Worm (Caenorhabditis elegans) whole organism, L4/young adult: Measurements from ENCODE around the gene H38K22.6.

Experiments used
- W03F9.2 ChIP-seq: fragments of 150-350 bp; optimal IDR thresholded peaks from 2 replicates; lab custom pipeline; 2014; ENCODE audit warnings: missing biosample characterization, missing genetic modification characterization
- dao-5 ChIP-seq: sonication (generic microtip); optimal IDR thresholded peaks from 2 replicates; lab custom pipeline; 2016; ENCODE audit warnings: missing genotype, missing genetic modification characterization, moderate library complexity, missing compliant biosample characterization
- him-1 ChIP-seq: sonication (generic microtip); optimal IDR thresholded peaks from 2 replicates; lab custom pipeline; 2016; ENCODE audit warnings: missing genotype, missing genetic modification reagents, missing genetic modification characterization, missing compliant biosample characterization

H38K22.6 gene

DNA sequence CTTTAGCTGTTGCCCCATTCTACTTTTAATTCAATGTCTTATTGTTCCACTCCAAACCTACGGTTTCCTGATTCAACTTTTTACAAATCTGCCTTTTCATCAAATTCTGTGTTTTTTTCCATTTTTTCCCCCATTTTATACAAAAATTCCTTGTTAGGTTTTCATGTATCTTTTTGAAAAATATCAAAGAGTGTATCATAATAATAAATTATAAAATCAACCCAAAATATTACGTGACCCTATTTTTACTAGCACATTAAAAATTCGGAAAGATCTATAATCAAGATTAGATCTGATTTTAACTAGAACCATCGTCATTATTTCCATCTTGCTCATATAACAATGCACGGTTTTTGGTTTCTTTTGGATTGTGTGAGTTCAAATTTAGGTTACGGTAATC is at the start of gene H38K22.6:
Gene H38K22.6 (plus strand): TSS at position 301 of the 400 bp plus-strand sequence.
- TF ChIP-seq W03F9.2 (tag; lab: Kevin White, UChicago) = no peak
- TF ChIP-seq him-1 = no peak
- TF ChIP-seq dao-5 (tag; lab: Kevin White, UChicago) = no peak

- no peak for TF ChIP-seq dao-5 (tag; lab: Kevin White, UChicago)
- TF ChIP-seq him-1 = no peak
- TF ChIP-seq W03F9.2 (tag; lab: Kevin White, UChicago) = no peak
These were observed 49.2 kb upstream of the H38K22.6 start for ce11 chrIII:4271059-4271458.

DNA sequence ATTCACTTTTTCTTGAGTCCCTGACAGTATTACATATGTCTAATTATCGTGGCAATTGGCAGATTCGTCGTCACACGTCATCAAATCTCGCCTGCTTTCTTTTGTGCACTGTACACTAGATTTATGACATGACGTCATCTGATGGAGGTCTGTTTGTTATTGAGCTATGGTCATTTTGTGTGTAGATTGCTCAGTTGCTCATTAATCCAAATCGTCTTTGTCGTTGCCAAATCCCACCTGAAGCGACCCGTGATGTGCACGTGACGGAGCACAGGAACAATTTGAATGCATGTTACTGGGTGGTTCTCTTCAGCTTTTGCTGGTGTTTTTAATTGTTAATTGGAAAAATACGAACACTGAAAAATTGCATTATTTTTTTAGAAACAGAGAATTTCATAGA is 47.3 kb upstream of the H38K22.6 start:
- no peak for TF ChIP-seq him-1
- no peak for TF ChIP-seq W03F9.2 (tag; lab: Kevin White, UChicago)
- no peak for TF ChIP-seq dao-5 (tag; lab: Kevin White, UChicago)

DNA sequence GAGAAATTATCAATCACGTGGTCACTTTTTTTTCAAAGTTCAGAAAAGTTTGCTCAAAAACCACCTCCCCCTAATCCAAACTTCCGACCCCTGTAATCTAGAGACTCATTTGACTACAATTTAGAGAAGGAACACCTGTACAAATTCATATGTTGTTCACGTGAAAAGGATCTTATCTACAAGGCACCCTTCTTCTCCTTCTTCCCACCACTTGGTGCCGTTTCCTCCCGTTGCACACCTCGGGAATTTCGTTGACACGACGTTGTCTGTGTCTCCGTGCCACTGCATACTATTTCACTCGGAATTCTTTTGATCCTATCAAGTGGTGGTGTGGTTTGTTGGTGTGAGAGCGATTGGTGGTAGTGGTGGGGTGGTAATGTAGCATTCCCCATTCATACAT is 45.7 kb upstream of the H38K22.6 start:
- TF ChIP-seq him-1 = no peak
- TF ChIP-seq W03F9.2 (tag; lab: Kevin White, UChicago) = no peak
- TF ChIP-seq dao-5 (tag; lab: Kevin White, UChicago) = no peak

DNA sequence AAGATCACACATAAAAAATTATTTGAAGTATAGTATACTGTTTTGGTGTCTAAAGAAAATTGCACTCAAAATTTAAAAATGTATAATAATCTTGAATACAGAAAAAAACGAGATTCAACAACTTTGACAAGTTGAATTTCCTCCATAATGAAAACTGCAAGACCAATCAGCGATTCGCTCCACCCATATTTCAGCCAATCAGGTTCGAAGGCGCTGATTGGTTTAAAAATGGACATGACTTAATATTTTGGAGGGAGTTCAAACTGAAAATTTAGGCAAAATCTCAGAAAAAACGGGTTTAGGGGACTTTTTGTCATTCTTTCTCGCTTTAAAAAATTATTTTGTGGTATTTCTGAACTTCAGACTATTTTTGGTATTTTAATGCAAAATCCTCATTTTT is 44.5 kb upstream of the H38K22.6 start:
- no peak for TF ChIP-seq him-1
- no peak for TF ChIP-seq dao-5 (tag; lab: Kevin White, UChicago)
- TF ChIP-seq W03F9.2 (tag; lab: Kevin White, UChicago) = no peak

- TF ChIP-seq W03F9.2 (tag; lab: Kevin White, UChicago) = no peak
- TF ChIP-seq him-1 = no peak
- no peak for TF ChIP-seq dao-5 (tag; lab: Kevin White, UChicago)
These were observed 43.9 kb upstream of the H38K22.6 start for ce11 chrIII:4276277-4276676.

ce11 chrIII:4277762-4278161 is 42.5 kb upstream of the H38K22.6 start:
- TF ChIP-seq dao-5 (tag; lab: Kevin White, UChicago) = no peak
- TF ChIP-seq him-1 = no peak
- TF ChIP-seq W03F9.2 (tag; lab: Kevin White, UChicago) = no peak

- TF ChIP-seq dao-5 (tag; lab: Kevin White, UChicago) (no peak), him-1 (no peak), W03F9.2 (tag; lab: Kevin White, UChicago) (no peak)
These were observed 42.0 kb upstream of the H38K22.6 start for ce11 chrIII:4278203-4278602.

ce11 chrIII:4280215-4281173 is 39.7 kb upstream of the H38K22.6 start, which contains the start of gene sup-26:
Gene sup-26, minus strand, starts transcription at chrIII:4280224.
- TF ChIP-seq him-1 (no peak), dao-5 (tag; lab: Kevin White, UChicago) (no peak), W03F9.2 (tag; lab: Kevin White, UChicago) (no peak)

DNA sequence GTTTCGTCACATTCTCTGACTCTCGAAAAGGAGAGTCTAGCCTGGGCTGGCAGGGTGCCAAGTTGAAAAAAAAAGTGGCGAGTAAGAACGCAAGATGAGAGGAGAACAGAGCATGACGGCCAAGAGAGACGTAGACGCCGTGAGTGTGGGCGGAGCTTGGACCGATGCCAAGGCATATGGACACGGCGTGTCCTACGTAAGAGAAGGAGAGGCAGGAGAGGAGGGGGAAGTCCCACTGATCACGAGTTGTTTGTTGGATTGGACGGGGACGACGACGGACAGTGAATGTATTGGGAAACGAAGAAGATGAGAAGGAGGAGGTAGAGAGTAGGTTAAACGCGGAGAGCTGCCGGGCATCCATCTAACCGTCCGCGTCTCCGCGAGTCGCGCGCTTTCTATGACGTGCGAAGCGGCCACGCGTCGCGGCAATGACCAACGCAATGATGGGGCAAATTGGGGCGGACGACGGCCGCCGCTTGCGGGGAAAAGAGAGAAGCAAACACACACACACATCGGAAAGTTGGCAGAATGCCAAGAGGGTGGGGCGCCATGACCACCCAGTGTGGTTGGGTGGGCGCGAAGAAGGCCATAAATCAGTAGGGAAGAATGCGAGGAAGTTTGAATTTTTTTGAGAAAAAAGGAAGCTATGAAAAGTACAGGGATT is 38.1 kb upstream of the H38K22.6 start:
- TF ChIP-seq W03F9.2 (tag; lab: Kevin White, UChicago) = peak; percentile 89
- peak; percentile 89 for TF ChIP-seq dao-5 (tag; lab: Kevin White, UChicago)
- TF ChIP-seq him-1 = peak; percentile 97

DNA sequence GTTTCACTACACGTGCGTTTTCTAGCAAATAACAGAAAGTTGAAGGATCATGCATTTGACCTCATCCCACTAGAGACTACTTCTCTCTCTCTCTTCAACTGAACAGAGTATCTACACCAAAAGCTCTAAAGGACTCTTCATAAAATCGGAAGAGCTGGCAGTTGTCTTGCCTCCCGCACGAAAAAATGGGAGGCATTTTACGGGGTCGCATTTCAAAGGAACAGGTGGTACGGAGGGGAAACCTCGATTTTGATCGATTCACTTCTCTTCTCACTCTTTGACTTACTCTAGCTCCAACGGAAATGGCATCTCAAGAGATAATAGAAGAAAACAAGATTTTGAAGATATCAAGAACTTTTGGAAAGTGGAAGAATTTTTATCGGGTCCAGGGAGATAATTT is 37.0 kb upstream of the H38K22.6 start:
- no peak for TF ChIP-seq him-1
- no peak for TF ChIP-seq W03F9.2 (tag; lab: Kevin White, UChicago)
- no peak for TF ChIP-seq dao-5 (tag; lab: Kevin White, UChicago)

- TF ChIP-seq W03F9.2 (tag; lab: Kevin White, UChicago) (peak; percentile 50), him-1 (no peak)
These were observed 35.5 kb upstream of the H38K22.6 start for ce11 chrIII:4284732-4285165.

ce11 chrIII:4287379-4287778 is 32.8 kb upstream of the H38K22.6 start, which contains the start of gene R10E4.3:
Gene R10E4.3, minus strand, starts transcription at chrIII:4287479.
- no peak for TF ChIP-seq W03F9.2 (tag; lab: Kevin White, UChicago)
- no peak for TF ChIP-seq dao-5 (tag; lab: Kevin White, UChicago)
- TF ChIP-seq him-1 = no peak

DNA sequence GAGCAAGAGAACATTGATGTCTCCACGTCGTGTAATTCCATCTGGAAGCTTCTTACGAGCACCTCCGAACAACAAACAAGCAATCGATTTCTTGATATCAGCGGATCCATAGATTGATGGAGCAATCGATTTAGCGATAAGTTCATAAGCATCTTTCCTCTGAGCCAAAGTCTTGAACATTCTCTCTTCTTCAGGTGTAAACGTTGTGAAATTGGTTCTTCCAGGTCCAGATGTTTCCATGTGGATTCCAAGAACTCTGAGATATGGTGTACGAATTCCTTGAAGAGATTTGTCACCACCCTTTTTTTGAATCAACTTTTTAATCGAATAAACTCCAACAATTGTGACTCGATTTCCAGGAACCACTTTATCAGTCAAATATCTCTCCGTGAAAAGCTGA is 30.3 kb upstream of the H38K22.6 start:
- TF ChIP-seq W03F9.2 (tag; lab: Kevin White, UChicago) = no peak
- no peak for TF ChIP-seq him-1
- TF ChIP-seq dao-5 (tag; lab: Kevin White, UChicago) = no peak
